Fruit fly (Drosophila melanogaster) whole organism, embryonic: ENCODE measurements around the gene bbg.

Experiments
- ATbp ChIP-seq: fragments of 200-800 bp; sonication (Bioruptor generic); optimal IDR thresholded peaks from 2 replicates; lab custom pipeline; 2017; ENCODE audit warnings: missing biosample characterization, mild to moderate bottlenecking, missing genetic modification characterization, missing genetic modification reagents
- CG10366 ChIP-seq: fragments of 200-800 bp; sonication (Bioruptor generic); IDR thresholded peaks from 2 replicates; pipeline ENCODE4 v1.3.6; 2022; ENCODE audit warnings: missing biosample characterization, missing genetic modification characterization
- CG13775 ChIP-seq: fragments of 200-800 bp; sonication (Bioruptor generic); optimal IDR thresholded peaks from 3 replicates; lab custom pipeline; 2017; ENCODE audit warnings: missing biosample characterization, mild to moderate bottlenecking, missing genetic modification characterization
- CG15269 ChIP-seq: fragments of 200-800 bp; sonication (Bioruptor generic); optimal IDR thresholded peaks from 2 replicates; lab custom pipeline; 2018; ENCODE audit warnings: missing biosample characterization, mild to moderate bottlenecking, missing genetic modification characterization, moderate library complexity
- CG15479 ChIP-seq: fragments of 200-800 bp; sonication (Bioruptor generic); optimal IDR thresholded peaks from 3 replicates; lab custom pipeline; 2019; ENCODE audit warnings: missing biosample characterization, mild to moderate bottlenecking, missing genetic modification characterization, moderate library complexity
- CG1603 ChIP-seq: fragments of 200-800 bp; sonication (Bioruptor generic); optimal IDR thresholded peaks from 2 replicates; lab custom pipeline; 2019; ENCODE audit warnings: missing biosample characterization, mild to moderate bottlenecking, missing genetic modification characterization, moderate library complexity
- CG16813 ChIP-seq: fragments of 200-800 bp; sonication (Bioruptor generic); IDR thresholded peaks from 3 replicates; pipeline ENCODE4 v1.3.6; 2022; ENCODE audit warnings: missing biosample characterization, missing genetic modification characterization; ENCODE audit not compliant: partially characterized antibody
- CG17612 ChIP-seq: fragments of 200-800 bp; sonication (Bioruptor generic); IDR thresholded peaks from 2 replicates; pipeline ENCODE4 v1.3.6; 2022; ENCODE audit warnings: missing biosample characterization, missing genetic modification characterization
- CG2120 ChIP-seq: fragments of 200-800 bp; sonication (Bioruptor generic); optimal IDR thresholded peaks from 3 replicates; lab custom pipeline; 2016; ENCODE audit warnings: missing biosample characterization, missing genetic modification characterization
- CG2129 ChIP-seq: fragments of 200-800 bp; sonication (Bioruptor generic); IDR thresholded peaks from 2 replicates; pipeline ENCODE4 v1.3.6; 2022; ENCODE audit warnings: missing biosample characterization, missing genetic modification characterization; ENCODE audit not compliant: partially characterized antibody
- CG30431 ChIP-seq: fragments of 200-800 bp; sonication (Bioruptor generic); optimal IDR thresholded peaks from 2 replicates; lab custom pipeline; 2017; ENCODE audit warnings: missing biosample characterization, missing genetic modification characterization
- CG43689 ChIP-seq: fragments of 200-800 bp; sonication (Bioruptor generic); IDR thresholded peaks from 2 replicates; pipeline ENCODE4 v1.3.6; 2022; ENCODE audit warnings: missing biosample characterization, missing genetic modification characterization
- CG6683 ChIP-seq: fragments of 200-800 bp; sonication (Bioruptor generic); optimal IDR thresholded peaks from 2 replicates; lab custom pipeline; 2017; ENCODE audit warnings: missing biosample characterization, mild to moderate bottlenecking, missing genetic modification characterization, missing genetic modification reagents
- CG7987 ChIP-seq: fragments of 200-800 bp; sonication (Bioruptor generic); optimal IDR thresholded peaks from 2 replicates; lab custom pipeline; 2018; ENCODE audit warnings: missing biosample characterization, mild to moderate bottlenecking, missing genetic modification characterization, moderate library complexity
- CG8089 ChIP-seq: fragments of 200-800 bp; sonication (Bioruptor generic); optimal IDR thresholded peaks from 3 replicates; lab custom pipeline; 2016; ENCODE audit warnings: missing biosample characterization, missing genetic modification characterization
- CG9817 ChIP-seq: fragments of 200-800 bp; sonication (Bioruptor generic); optimal IDR thresholded peaks from 2 replicates; lab custom pipeline; 2018; ENCODE audit warnings: missing biosample characterization, mild to moderate bottlenecking, missing genetic modification characterization, moderate library complexity
- D ChIP-seq, 2 experiments: fragments of 200-800 bp in 1 of 2; fragments of >200 bp in 1 of 2; sonication (Bioruptor generic) in 1 of 2; optimal IDR thresholded peaks; 2 replicates in 1 of 2; 3 replicates in 1 of 2; lab custom pipeline; 2017; ENCODE audit warnings: mild to moderate bottlenecking in 1 of 2, missing biosample characterization in 1 of 2, missing genetic modification characterization in 1 of 2, missing genetic modification reagents in 1 of 2
- GATAe ChIP-seq: fragments of 200-800 bp; sonication (Bioruptor generic); conservative IDR thresholded peaks from 2 replicates; pipeline ENCODE4 v1.3.6; 2022; ENCODE audit warnings: missing biosample characterization, missing genetic modification characterization
- Hr3 ChIP-seq: fragments of 200-800 bp; sonication (Bioruptor generic); optimal IDR thresholded peaks from 3 replicates; lab custom pipeline; 2016; ENCODE audit warnings: missing biosample characterization, missing genetic modification characterization
- Lhr ChIP-seq: fragments of 200-800 bp; sonication (Bioruptor generic); optimal IDR thresholded peaks from 3 replicates; lab custom pipeline; 2017; ENCODE audit warnings: mild to moderate bottlenecking, missing biosample characterization, missing genetic modification reagents, missing genetic modification characterization
- Lpt ChIP-seq: fragments of >200 bp; optimal IDR thresholded peaks from 2 replicates; lab custom pipeline; 2018; ENCODE audit warnings: missing biosample characterization, missing genetic modification characterization
- Mad ChIP-seq: fragments of 200-800 bp; sonication (Bioruptor generic); optimal IDR thresholded peaks from 2 replicates; lab custom pipeline; 2016; ENCODE audit warnings: missing biosample characterization, missing genetic modification characterization
- Mrtf ChIP-seq: fragments of 200-800 bp; sonication (Bioruptor generic); IDR thresholded peaks from 3 replicates; pipeline ENCODE4 v1.3.6; 2022; ENCODE audit warnings: missing biosample characterization, missing genetic modification characterization
- Side ChIP-seq: fragments of 200-800 bp; sonication (Bioruptor generic); optimal IDR thresholded peaks from 2 replicates; lab custom pipeline; 2016; ENCODE audit warnings: missing biosample characterization, missing genetic modification characterization
- Sox100B ChIP-seq: fragments of 200-800 bp; sonication (Bioruptor generic); optimal IDR thresholded peaks from 3 replicates; lab custom pipeline; 2018; ENCODE audit warnings: missing biosample characterization, mild to moderate bottlenecking, missing genetic modification characterization
- Trl ChIP-seq, 3 experiments: fragments of >200 bp in 2 of 3; fragments of 200-800 bp in 1 of 3; sonication (Bioruptor generic) in 1 of 3; optimal IDR thresholded peaks; 2 replicates in 1 of 3; 3 replicates in 2 of 3; lab custom pipeline; 2016 to 2017; ENCODE audit warnings: missing biosample characterization in 1 of 3, missing genetic modification characterization in 1 of 3
- ara ChIP-seq: fragments of 200-800 bp; sonication (Bioruptor generic); IDR thresholded peaks from 2 replicates; pipeline ENCODE4 v1.3.6; 2022; ENCODE audit warnings: missing biosample characterization, missing genetic modification characterization
- bigmax ChIP-seq: fragments of 200-800 bp; sonication (Bioruptor generic); optimal IDR thresholded peaks from 2 replicates; lab custom pipeline; 2018; ENCODE audit warnings: missing biosample characterization, mild to moderate bottlenecking, missing genetic modification characterization
- cato ChIP-seq: fragments of 200-800 bp; sonication (Bioruptor generic); optimal IDR thresholded peaks from 2 replicates; lab custom pipeline; 2016; ENCODE audit warnings: missing biosample characterization, missing genetic modification characterization, borderline replicate concordance
- chinmo ChIP-seq: fragments of 200-800 bp; sonication (Bioruptor generic); IDR thresholded peaks from 4 replicates; pipeline ENCODE4 v1.3.6; 2022; ENCODE audit warnings: missing biosample characterization, missing genetic modification characterization; ENCODE audit not compliant: partially characterized antibody
- crp ChIP-seq, 2 experiments: fragments of 200-800 bp; sonication (Bioruptor generic); optimal IDR thresholded peaks; 2 replicates in 1 of 2; 3 replicates in 1 of 2; lab custom pipeline; 2017; ENCODE audit warnings: missing biosample characterization in 2 of 2, missing genetic modification characterization in 2 of 2, mild to moderate bottlenecking in 1 of 2, moderate library complexity in 1 of 2
- da ChIP-seq: fragments of 200-800 bp; sonication (Bioruptor generic); optimal IDR thresholded peaks from 2 replicates; lab custom pipeline; 2016; ENCODE audit warnings: missing biosample characterization, missing genetic modification characterization
- disco-r ChIP-seq: fragments of 200-800 bp; sonication (Bioruptor generic); optimal IDR thresholded peaks from 2 replicates; lab custom pipeline; 2016; ENCODE audit warnings: missing biosample characterization, missing genetic modification characterization
- dm ChIP-seq: fragments of 200-800 bp; sonication (Bioruptor generic); optimal IDR thresholded peaks from 3 replicates; lab custom pipeline; 2016; ENCODE audit warnings: missing biosample characterization, missing genetic modification characterization
- dmrt99B ChIP-seq: fragments of 200-800 bp; sonication (Bioruptor generic); optimal IDR thresholded peaks from 2 replicates; lab custom pipeline; 2018; ENCODE audit warnings: missing biosample characterization, mild to moderate bottlenecking, missing genetic modification characterization, moderate library complexity
- gce ChIP-seq: fragments of 200-800 bp; sonication (Bioruptor generic); IDR thresholded peaks from 3 replicates; pipeline ENCODE4 v1.3.6; 2022; ENCODE audit warnings: missing biosample characterization, missing genetic modification characterization
- kah ChIP-seq: fragments of 200-800 bp; sonication (Bioruptor generic); optimal IDR thresholded peaks from 2 replicates; lab custom pipeline; 2018; ENCODE audit warnings: missing biosample characterization, mild to moderate bottlenecking, missing genetic modification characterization
- luna ChIP-seq: fragments of 200-800 bp; sonication (Bioruptor generic); optimal IDR thresholded peaks from 2 replicates; lab custom pipeline; 2016; ENCODE audit warnings: missing biosample characterization, missing genetic modification characterization
- oc ChIP-seq: fragments of 200-800 bp; sonication (Bioruptor generic); optimal IDR thresholded peaks from 2 replicates; lab custom pipeline; 2018; ENCODE audit warnings: missing biosample characterization, mild to moderate bottlenecking, missing genetic modification characterization, moderate library complexity
- p53 ChIP-seq: fragments of 200-800 bp; sonication (Bioruptor generic); optimal IDR thresholded peaks from 2 replicates; lab custom pipeline; 2016; ENCODE audit warnings: missing biosample characterization, missing genetic modification characterization
- peb ChIP-seq: fragments of 200-800 bp; sonication (Bioruptor generic); IDR thresholded peaks from 2 replicates; pipeline ENCODE4 v1.3.6; 2022; ENCODE audit warnings: missing biosample characterization, missing genetic modification characterization
- seq ChIP-seq: fragments of 200-800 bp; sonication (Bioruptor generic); IDR thresholded peaks from 2 replicates; pipeline ENCODE4 v1.3.6; 2022; ENCODE audit warnings: missing biosample characterization, missing genetic modification characterization
- sr ChIP-seq: fragments of 200-800 bp; sonication (Bioruptor generic); IDR thresholded peaks from 3 replicates; pipeline ENCODE4 v1.3.6; 2022; ENCODE audit warnings: missing biosample characterization, missing genetic modification characterization
- sug ChIP-seq: fragments of 200-800 bp; optimal IDR thresholded peaks from 2 replicates; lab custom pipeline; 2019; ENCODE audit warnings: missing biosample characterization, mild to moderate bottlenecking, missing genetic modification characterization, moderate library complexity
- tin ChIP-seq: fragments of 200-800 bp; sonication (Bioruptor generic); optimal IDR thresholded peaks from 3 replicates; lab custom pipeline; 2016; ENCODE audit warnings: missing biosample characterization, missing genetic modification characterization
- unpg ChIP-seq: fragments of 200-800 bp; sonication (Bioruptor generic); optimal IDR thresholded peaks from 3 replicates; lab custom pipeline; 2018; ENCODE audit warnings: missing biosample characterization, mild to moderate bottlenecking, missing genetic modification characterization, moderate library complexity
- yki ChIP-seq: fragments of >200 bp; optimal IDR thresholded peaks from 3 replicates; lab custom pipeline; 2018
- zen2 ChIP-seq: fragments of 200-800 bp; sonication (Bioruptor generic); IDR thresholded peaks from 3 replicates; pipeline ENCODE4 v1.3.6; 2022; ENCODE audit warnings: missing biosample characterization, missing genetic modification characterization; ENCODE audit not compliant: partially characterized antibody
- zfh1 ChIP-seq: fragments of 200-800 bp; sonication (Bioruptor generic); IDR thresholded peaks from 3 replicates; pipeline ENCODE4 v1.3.6; 2022; ENCODE audit warnings: missing biosample characterization, missing genetic modification characterization

The bbg gene

dm6 chr3L:14537435-14537991 lies 1.4 kb upstream of the bbg start, which contains the start of gene Mpcp2 (continued):
- TF ChIP-seq zfh1 (GFP tag; lab: Robert Waterston, UW) (0 out of 3 replicates have a peak, but pooled peaks have one; percentile 35), Mad (GFP tag; lab: Kevin White, UChicago) (peak; percentile 62), CG6683 (GFP tag; lab: Kevin White, UChicago) (no peak), Hr3 (GFP tag; lab: Kevin White, UChicago) (no peak), luna (GFP tag; lab: Kevin White, UChicago) (no peak), seq (no peak), bigmax (GFP tag; lab: Kevin White, UChicago) (peak; percentile 77), CG17612 (GFP tag; lab: Robert Waterston, UW) (no peak), Sox100B (no peak), CG15269 (tag; lab: Kevin White, UChicago) (peak; percentile 26), ara (GFP tag; lab: Robert Waterston, UW) (no peak), chinmo (GFP tag; lab: Robert Waterston, UW) (0 out of 4 replicates have a peak, but pooled peaks have one; percentile 52), p53 (GFP tag; lab: Kevin White, UChicago) (peak; percentile 29), Lpt (no peak), kah (GFP tag; lab: Kevin White, UChicago) (peak; percentile 17), sug (tag; lab: Kevin White, UChicago) (peak; percentile 92), sr (GFP tag; lab: Robert Waterston, UW) (no peak), CG2120 (GFP tag; lab: Kevin White, UChicago) (peak; percentile 50), D (optimal IDR thresholded peaks at IDR 0.05; lab: Kevin White, UChicago) (no peak), D (GFP tag; optimal IDR thresholded peaks at IDR 0.05; lab: Kevin White, UChicago) (no peak), CG16813 (GFP tag; lab: Robert Waterston, UW) (peak; percentile 44; the same call in 1 of the 3 replicates), Mrtf (no peak), CG10366 (GFP tag; lab: Robert Waterston, UW) (no peak), crp (GFP tag; optimal IDR thresholded peaks at IDR 0.05; lab: Kevin White, UChicago) (peak in 1 of 2 experiments; percentile 66), ATbp (GFP tag; lab: Kevin White, UChicago) (no peak), CG2129 (GFP tag; lab: Robert Waterston, UW) (no peak), cato (GFP tag; lab: Kevin White, UChicago) (no peak), GATAe (GFP tag; lab: Robert Waterston, UW) (no peak), oc (tag; lab: Kevin White, UChicago) (no peak), CG15479 (GFP tag; lab: Kevin White, UChicago) (no peak), peb (GFP tag; lab: Robert Waterston, UW) (no peak), CG8089 (GFP tag; lab: Kevin White, UChicago) (no peak), CG1603 (peak; percentile 87), yki (lab: Kevin White, UChicago) (no peak), Lhr (GFP tag; lab: Kevin White, UChicago) (peak; percentile 97), CG7987 (GFP tag; lab: Kevin White, UChicago) (peak; percentile 89), CG9817 (tag; lab: Kevin White, UChicago) (no peak), gce (GFP tag; lab: Robert Waterston, UW) (no peak), disco-r (GFP tag; lab: Kevin White, UChicago) (no peak), CG30431 (GFP tag; lab: Kevin White, UChicago) (no peak), tin (GFP tag; lab: Kevin White, UChicago) (no peak), da (GFP tag; lab: Kevin White, UChicago) (no peak), CG43689 (no peak), zen2 (GFP tag; lab: Robert Waterston, UW) (no peak), Trl (optimal IDR thresholded peaks at IDR 0.05; lab: Kevin White, UChicago) (no peak), Trl (GFP tag; optimal IDR thresholded peaks at IDR 0.05; lab: Kevin White, UChicago) (no peak), dm (peak; percentile 34), Side (no peak), CG13775 (GFP tag; lab: Kevin White, UChicago) (peak; percentile 9), dmrt99B (tag; lab: Kevin White, UChicago) (no peak), unpg (peak; percentile 10)
